Fruit fly (Drosophila melanogaster): ENCODE measurements around the gene Bin1.

Gene Bin1

dm6 chr3R:16222300-16222903, 33.0 kb upstream of the Bin1 start (continued):
- TF ChIP-seq CG6791 (GFP tag; IDR thresholded peaks at IDR 0.05; ENCODE audit: partially characterized antibody) (0 out of 3 replicates have a peak, but pooled peaks have one; percentile 27), z (GFP tag; IDR thresholded peaks at IDR 0.05) (peak; percentile 88), CG2889 (GFP tag; IDR thresholded peaks at IDR 0.05) (peak; percentile 99), bigmax (GFP tag; optimal IDR thresholded peaks at IDR 0.05) (peak; percentile 89), gro (GFP tag; optimal IDR thresholded peaks at IDR 0.05) (peak; percentile 100), Sry-δ (GFP tag; optimal IDR thresholded peaks at IDR 0.05) (peak; percentile 87), chn (GFP tag; optimal IDR thresholded peaks at IDR 0.05) (peak; percentile 100), CG8924 (tag; optimal IDR thresholded peaks at IDR 0.05) (peak; percentile 99), lov (optimal IDR thresholded peaks at IDR 0.05) (no peak), lov (GFP tag; IDR thresholded peaks at IDR 0.05) (peak; percentile 100), Rfx (GFP tag; IDR thresholded peaks at IDR 0.05) (peak; percentile 100), otp (GFP tag; IDR thresholded peaks at IDR 0.05) (peak; percentile 100), Hmr (GFP tag; optimal IDR thresholded peaks at IDR 0.05) (peak; percentile 99), Atf3 (GFP tag; optimal IDR thresholded peaks at IDR 0.05) (peak; percentile 99), p53 (GFP tag; optimal IDR thresholded peaks at IDR 0.05) (peak; percentile 99), GATAe (GFP tag; conservative IDR thresholded peaks at IDR 0.05) (peak; percentile 98), nerfin-2 (GFP tag; IDR thresholded peaks at IDR 0.05; ENCODE audit: partially characterized antibody) (no peak), klu (GFP tag; IDR thresholded peaks at IDR 0.05) (peak; percentile 97), MBD-R2 (GFP tag; IDR thresholded peaks at IDR 0.05) (peak; percentile 99), Meics (GFP tag; optimal IDR thresholded peaks at IDR 0.05) (peak; percentile 98), BtbVII (GFP tag; optimal IDR thresholded peaks at IDR 0.05) (peak; percentile 98), CG31224 (GFP tag; IDR thresholded peaks at IDR 0.05) (peak; percentile 98), Nf-YB (GFP tag; optimal IDR thresholded peaks at IDR 0.05) (peak; percentile 83), CG18011 (GFP tag; optimal IDR thresholded peaks at IDR 0.05) (peak; percentile 89), HLHmδ (GFP tag; optimal IDR thresholded peaks at IDR 0.05) (peak; percentile 6), CG9797 (GFP tag; optimal IDR thresholded peaks at IDR 0.05) (peak; percentile 76), Atf6 (GFP tag; IDR thresholded peaks at IDR 0.05) (peak; percentile 99), ems (GFP tag; optimal IDR thresholded peaks at IDR 0.05) (peak; percentile 100), Ets65A (GFP tag) (peak; percentile 100), CG12769 (tag; optimal IDR thresholded peaks at IDR 0.05) (peak; percentile 100), tx (GFP tag; optimal IDR thresholded peaks at IDR 0.05) (peak; percentile 99), usp (GFP tag; optimal IDR thresholded peaks at IDR 0.05) (no peak), CG9932 (GFP tag; IDR thresholded peaks at IDR 0.05) (peak; percentile 99), croc (GFP tag; conservative IDR thresholded peaks at IDR 0.05) (peak; percentile 99), row (GFP tag; IDR thresholded peaks at IDR 0.05) (peak; percentile 100), salm (tag; optimal IDR thresholded peaks at IDR 0.05) (peak; percentile 99), CG18764 (GFP tag; optimal IDR thresholded peaks at IDR 0.05) (peak; percentile 99), Ets97D (GFP tag; optimal IDR thresholded peaks at IDR 0.05) (peak; percentile 95), vvl (GFP tag; IDR thresholded peaks at IDR 0.05) (peak; percentile 100), dpn (GFP tag; optimal IDR thresholded peaks at IDR 0.05) (peak; percentile 99 to 100), CG10462 (GFP tag; optimal IDR thresholded peaks at IDR 0.05) (peak; percentile 97), CG10431 (GFP tag; optimal IDR thresholded peaks at IDR 0.05) (peak; percentile 95), dimm (GFP tag; IDR thresholded peaks at IDR 0.05) (peak; percentile 100), CG7987 (GFP tag; optimal IDR thresholded peaks at IDR 0.05) (peak; percentile 99), CG17361 (GFP tag; IDR thresholded peaks at IDR 0.05) (peak; percentile 86), CG2199 (GFP tag; IDR thresholded peaks at IDR 0.05) (peak; percentile 100), chm (GFP tag; IDR thresholded peaks at IDR 0.05) (peak; percentile 100), CG4730 (GFP tag; IDR thresholded peaks at IDR 0.05) (peak; percentile 100), CG13287 (GFP tag; IDR thresholded peaks at IDR 0.05; ENCODE audit: partially characterized antibody) (no peak), Lim3 (GFP tag; IDR thresholded peaks at IDR 0.05) (peak; percentile 99), Hand (GFP tag; optimal IDR thresholded peaks at IDR 0.05) (peak; percentile 95)
